Worm (Caenorhabditis elegans): ENCODE data around the gene B0238.9.

Gene B0238.9

DNA sequence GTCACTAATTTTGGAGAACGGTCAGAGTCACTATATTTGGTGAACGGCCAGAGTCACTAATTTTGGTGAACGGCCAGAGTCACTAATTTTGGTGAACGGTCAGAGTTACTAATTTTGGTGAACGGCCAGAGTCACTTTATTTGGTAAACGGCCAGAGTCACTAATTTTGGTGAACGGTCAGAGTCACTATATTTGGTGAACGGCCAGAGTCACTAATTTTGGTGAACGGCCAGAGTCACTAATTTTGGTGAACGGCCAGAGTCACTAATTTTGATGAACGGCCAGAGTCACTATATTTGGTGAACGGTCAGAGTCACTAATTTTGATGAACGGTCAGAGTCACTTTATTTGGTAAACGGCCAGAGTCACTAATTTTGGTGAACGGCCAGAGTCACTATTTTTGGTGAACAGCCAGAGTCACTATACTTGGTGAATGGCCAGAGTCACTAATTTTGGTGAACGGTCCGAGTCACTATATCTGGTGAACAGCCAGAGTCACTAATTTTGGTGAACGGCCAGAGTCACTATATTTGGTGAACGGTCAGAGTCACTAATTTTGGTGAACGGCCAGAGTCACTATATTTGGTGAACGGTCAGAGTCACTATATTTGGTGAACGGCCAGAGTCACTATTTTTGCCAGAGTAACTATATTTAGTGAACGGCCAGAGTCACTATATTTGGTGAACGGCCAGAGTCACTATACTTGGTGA lies 6.5 kb upstream of the B0238.9 start:
- TF ChIP-seq ztf-22 (GFP tag; optimal IDR thresholded peaks at IDR 0.05) (peak; percentile 80), ets-4 (GFP tag; optimal IDR thresholded peaks at IDR 0.05) (peak; percentile 76), hlh-12 (tag; optimal IDR thresholded peaks at IDR 0.05) (peak; percentile 58), nhr-179 (tag; optimal IDR thresholded peaks at IDR 0.05) (peak; percentile 15), lin-54 (GFP tag; optimal IDR thresholded peaks at IDR 0.05) (peak; percentile 5), F55B11.4 (tag; optimal IDR thresholded peaks at IDR 0.05; ENCODE audit: borderline replicate concordance, insufficient read depth) (peak; percentile 42), fkh-3 (tag; optimal IDR thresholded peaks at IDR 0.05) (peak; percentile 57), athp-1 (tag; optimal IDR thresholded peaks at IDR 0.05) (peak; percentile 10), ceh-79 (tag; optimal IDR thresholded peaks at IDR 0.05) (peak; percentile 72), rec-8 (tag; optimal IDR thresholded peaks at IDR 0.05) (peak; percentile 3 to 18), F57A8.1 (GFP tag; optimal IDR thresholded peaks at IDR 0.05) (peak; percentile 52), die-1 (tag; optimal IDR thresholded peaks at IDR 0.05) (peak; percentile 48), nhr-27 (tag; optimal IDR thresholded peaks at IDR 0.05) (peak; percentile 51), sptf-2 (GFP tag; optimal IDR thresholded peaks at IDR 0.05) (peak; percentile 61)

DNA sequence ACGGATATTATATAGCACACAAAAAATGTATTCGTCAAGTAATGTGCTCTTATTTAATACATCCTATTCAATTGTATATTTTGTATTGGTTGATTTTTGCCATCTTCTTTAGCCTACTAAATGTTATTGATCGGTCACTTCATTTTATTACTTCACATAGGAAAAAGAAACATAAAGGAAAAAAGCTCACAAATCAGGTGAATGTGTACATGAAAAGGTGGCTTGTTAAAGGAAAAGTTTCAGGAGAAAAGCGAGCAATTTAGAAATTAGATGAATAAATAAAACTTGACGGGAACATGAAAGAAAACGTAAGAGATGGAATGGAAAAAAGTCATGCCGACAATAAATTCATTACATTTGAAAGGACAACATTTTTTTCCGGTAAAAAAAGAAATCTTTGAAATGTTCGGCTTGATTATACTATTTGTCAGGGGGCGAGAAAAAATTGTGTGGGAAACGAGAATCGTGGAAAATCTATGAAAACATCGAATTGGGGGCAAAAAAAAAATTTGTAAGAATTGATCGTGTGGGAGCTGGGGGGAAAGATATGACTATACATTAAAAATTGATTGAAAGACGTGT lies 2.4 kb downstream of the B0238.9 start:
- TF ChIP-seq nhr-80 (tag; optimal IDR thresholded peaks at IDR 0.05), result no peak
- 0 out of 2 replicates have a peak, but pooled peaks have one; percentile 47 for TF ChIP-seq attf-6 (GFP tag; IDR thresholded peaks at IDR 0.05)
- no peak for TF ChIP-seq gei-17 (GFP tag; optimal IDR thresholded peaks at IDR 0.05)
- TF ChIP-seq efl-1 (GFP tag; optimal IDR thresholded peaks at IDR 0.05), result no peak
- no peak for TF ChIP-seq F10E7.11 (tag; optimal IDR thresholded peaks at IDR 0.05)
- no peak for TF ChIP-seq snpc-1.1 (tag; optimal IDR thresholded peaks at IDR 0.05; ENCODE audit: insufficient read depth)
- TF ChIP-seq lsl-1 (GFP tag; optimal IDR thresholded peaks at IDR 0.05), result no peak
- no peak for TF ChIP-seq dpff-1 (tag; optimal IDR thresholded peaks at IDR 0.05)
- no peak for TF ChIP-seq ets-4 (GFP tag; optimal IDR thresholded peaks at IDR 0.05)
- TF ChIP-seq die-1 (tag; optimal IDR thresholded peaks at IDR 0.05), result peak; percentile 38
- TF ChIP-seq ekl-4 (GFP tag; IDR thresholded peaks at IDR 0.05), result peak; percentile 60; the same call in 1 of the 2 replicates
- no peak for TF ChIP-seq ama-1 (optimal IDR thresholded peaks at IDR 0.05)
- peak in 1 of 2 experiments; percentile 55 for TF ChIP-seq ama-1 (GFP tag; optimal IDR thresholded peaks at IDR 0.05)
- TF ChIP-seq pbrm-1 (GFP tag; IDR thresholded peaks at IDR 0.05), result no peak
- no peak for TF ChIP-seq chd-7 (tag; optimal IDR thresholded peaks at IDR 0.05)
- TF ChIP-seq ztf-22 (GFP tag; optimal IDR thresholded peaks at IDR 0.05), result no peak
- TF ChIP-seq bed-1 (GFP tag; IDR thresholded peaks at IDR 0.05), result no peak
- no peak for TF ChIP-seq Y53F4B.3 (GFP tag; IDR thresholded peaks at IDR 0.05)
- peak; percentile 52 for TF ChIP-seq F49E8.2 (tag; optimal IDR thresholded peaks at IDR 0.05; ENCODE audit: insufficient read depth)
- no peak for TF ChIP-seq akir-1 (GFP tag; optimal IDR thresholded peaks at IDR 0.05)
- TF ChIP-seq attf-5 (GFP tag; optimal IDR thresholded peaks at IDR 0.05), result no peak
- no peak for TF ChIP-seq madf-8 (GFP tag; conservative IDR thresholded peaks at IDR 0.05)
- no peak for TF ChIP-seq ztf-6 (GFP tag; IDR thresholded peaks at IDR 0.05)
- TF ChIP-seq rcor-1 (GFP tag; IDR thresholded peaks at IDR 0.05), result no peak
- TF ChIP-seq nfyb-1 (GFP tag; IDR thresholded peaks at IDR 0.05), result no peak
- TF ChIP-seq F52B5.7 (tag; optimal IDR thresholded peaks at IDR 0.05), result peak; percentile 41
- no peak for TF ChIP-seq cebp-1 (GFP tag; IDR thresholded peaks at IDR 0.05)
- TF ChIP-seq cebp-1 (tag; optimal IDR thresholded peaks at IDR 0.05), result peak; percentile 58
- TF ChIP-seq sptf-2 (GFP tag; optimal IDR thresholded peaks at IDR 0.05), result no peak
- TF ChIP-seq aptf-2 (GFP tag; conservative IDR thresholded peaks at IDR 0.05), result no peak
- TF ChIP-seq tlf-1 (GFP tag; optimal IDR thresholded peaks at IDR 0.05), result peak; percentile 5
- TF ChIP-seq ccch-3 (GFP tag; optimal IDR thresholded peaks at IDR 0.05), result no peak
- TF ChIP-seq hmg-1.2 (GFP tag; IDR thresholded peaks at IDR 0.05), result no peak
- no peak for TF ChIP-seq sdz-38 (tag; optimal IDR thresholded peaks at IDR 0.05)
- no peak for TF ChIP-seq B0035.1 (tag; optimal IDR thresholded peaks at IDR 0.05)
- TF ChIP-seq him-1 (tag; optimal IDR thresholded peaks at IDR 0.05), result no peak
